Worm (Caenorhabditis elegans): ENCODE results near the gene ccm-2.

The ccm-2 gene

ce11 chrIV:1860965-1861364 lies 26.5 kb downstream of the ccm-2 start:
- no peak for TF ChIP-seq klf-2 (GFP tag; conservative IDR thresholded peaks at IDR 0.05)

- no peak for TF ChIP-seq ref-1 (GFP tag; conservative IDR thresholded peaks at IDR 0.05)
- TF ChIP-seq flt-1 (GFP tag; IDR thresholded peaks at IDR 0.05), result peak; percentile 14; the same call in 1 of the 2 replicates
These were observed 28.2 kb downstream of the ccm-2 start for ce11 chrIV:1862655-1863054.

- TF ChIP-seq ztf-23 (GFP tag; IDR thresholded peaks at IDR 0.05) (no peak), T22C8.4 (GFP tag; IDR thresholded peaks at IDR 0.05) (no peak), ztf-29 (GFP tag; IDR thresholded peaks at IDR 0.05) (no peak), tab-1 (GFP tag; IDR thresholded peaks at IDR 0.05) (no peak), flt-1 (GFP tag; IDR thresholded peaks at IDR 0.05) (no peak), med-1 (GFP tag; optimal IDR thresholded peaks at IDR 0.05; ENCODE audit: insufficient read depth) (no peak), cog-1 (tag; optimal IDR thresholded peaks at IDR 0.05) (no peak)
These were observed 32.4 kb downstream of the ccm-2 start for ce11 chrIV:1866863-1867262.

- TF ChIP-seq ztf-23 (GFP tag; IDR thresholded peaks at IDR 0.05) (no peak), klf-2 (GFP tag; conservative IDR thresholded peaks at IDR 0.05) (no peak), ztf-29 (GFP tag; IDR thresholded peaks at IDR 0.05) (no peak), tab-1 (GFP tag; IDR thresholded peaks at IDR 0.05) (no peak), T22C8.4 (GFP tag; IDR thresholded peaks at IDR 0.05) (no peak), cog-1 (tag; optimal IDR thresholded peaks at IDR 0.05) (no peak), flt-1 (GFP tag; IDR thresholded peaks at IDR 0.05) (no peak), med-1 (GFP tag; optimal IDR thresholded peaks at IDR 0.05; ENCODE audit: insufficient read depth) (no peak), ref-1 (GFP tag; conservative IDR thresholded peaks at IDR 0.05) (no peak)
These were observed 33.6 kb downstream of the ccm-2 start for ce11 chrIV:1867915-1868619.

ce11 chrIV:1868981-1869380 lies 34.6 kb downstream of the ccm-2 start:
- TF ChIP-seq ztf-23 (GFP tag; IDR thresholded peaks at IDR 0.05) (no peak), klf-2 (GFP tag; conservative IDR thresholded peaks at IDR 0.05) (no peak), T22C8.4 (GFP tag; IDR thresholded peaks at IDR 0.05) (no peak), ztf-29 (GFP tag; IDR thresholded peaks at IDR 0.05) (no peak), tab-1 (GFP tag; IDR thresholded peaks at IDR 0.05) (no peak), ref-1 (GFP tag; conservative IDR thresholded peaks at IDR 0.05) (no peak), med-1 (GFP tag; optimal IDR thresholded peaks at IDR 0.05; ENCODE audit: insufficient read depth) (no peak), flt-1 (GFP tag; IDR thresholded peaks at IDR 0.05) (no peak), cog-1 (tag; optimal IDR thresholded peaks at IDR 0.05) (no peak)

- TF ChIP-seq ztf-29 (GFP tag; IDR thresholded peaks at IDR 0.05), result no peak
- no peak for TF ChIP-seq flt-1 (GFP tag; IDR thresholded peaks at IDR 0.05)
- no peak for TF ChIP-seq ref-1 (GFP tag; conservative IDR thresholded peaks at IDR 0.05)
- TF ChIP-seq ztf-23 (GFP tag; IDR thresholded peaks at IDR 0.05), result no peak
- no peak for TF ChIP-seq T22C8.4 (GFP tag; IDR thresholded peaks at IDR 0.05)
- TF ChIP-seq klf-2 (GFP tag; conservative IDR thresholded peaks at IDR 0.05), result no peak
- no peak for TF ChIP-seq med-1 (GFP tag; optimal IDR thresholded peaks at IDR 0.05; ENCODE audit: insufficient read depth)
- no peak for TF ChIP-seq tab-1 (GFP tag; IDR thresholded peaks at IDR 0.05)
- TF ChIP-seq cog-1 (tag; optimal IDR thresholded peaks at IDR 0.05), result no peak
These were observed 37.6 kb downstream of the ccm-2 start for ce11 chrIV:1872052-1872451.

- TF ChIP-seq ztf-23 (GFP tag; IDR thresholded peaks at IDR 0.05), result no peak
- 0 out of 2 replicates have a peak, but pooled peaks have one; percentile 34 for TF ChIP-seq tab-1 (GFP tag; IDR thresholded peaks at IDR 0.05)
- no peak for TF ChIP-seq ref-1 (GFP tag; conservative IDR thresholded peaks at IDR 0.05)
These were observed 44.1 kb downstream of the ccm-2 start for ce11 chrIV:1878501-1878900.

ce11 chrIV:1891586-1891985 lies 57.2 kb downstream of the ccm-2 start:
- TF ChIP-seq med-1 (GFP tag; optimal IDR thresholded peaks at IDR 0.05; ENCODE audit: insufficient read depth) (no peak), klf-2 (GFP tag; conservative IDR thresholded peaks at IDR 0.05) (no peak), T22C8.4 (GFP tag; IDR thresholded peaks at IDR 0.05) (0 out of 2 replicates have a peak, but pooled peaks have one; percentile 35)

- no peak for TF ChIP-seq tab-1 (GFP tag; IDR thresholded peaks at IDR 0.05)
- TF ChIP-seq ztf-29 (GFP tag; IDR thresholded peaks at IDR 0.05), result no peak
- no peak for TF ChIP-seq ztf-23 (GFP tag; IDR thresholded peaks at IDR 0.05)
- TF ChIP-seq klf-2 (GFP tag; conservative IDR thresholded peaks at IDR 0.05), result no peak
- no peak for TF ChIP-seq flt-1 (GFP tag; IDR thresholded peaks at IDR 0.05)
- no peak for TF ChIP-seq ref-1 (GFP tag; conservative IDR thresholded peaks at IDR 0.05)
- no peak for TF ChIP-seq T22C8.4 (GFP tag; IDR thresholded peaks at IDR 0.05)
- TF ChIP-seq med-1 (GFP tag; optimal IDR thresholded peaks at IDR 0.05; ENCODE audit: insufficient read depth), result no peak
- no peak for TF ChIP-seq cog-1 (tag; optimal IDR thresholded peaks at IDR 0.05)
These were observed 58.2 kb downstream of the ccm-2 start for ce11 chrIV:1892638-1893037.

ce11 chrIV:1895024-1895423 lies 60.6 kb downstream of the ccm-2 start:
- TF ChIP-seq tab-1 (GFP tag; IDR thresholded peaks at IDR 0.05), result 0 out of 2 replicates have a peak, but pooled peaks have one; percentile 48
- no peak for TF ChIP-seq klf-2 (GFP tag; conservative IDR thresholded peaks at IDR 0.05)
- 0 out of 2 replicates have a peak, but pooled peaks have one; percentile 50 for TF ChIP-seq flt-1 (GFP tag; IDR thresholded peaks at IDR 0.05)
- TF ChIP-seq ztf-29 (GFP tag; IDR thresholded peaks at IDR 0.05), result peak; percentile 64

ce11 chrIV:1896145-1896544 lies 61.7 kb downstream of the ccm-2 start:
- TF ChIP-seq tab-1 (GFP tag; IDR thresholded peaks at IDR 0.05) (no peak), ztf-29 (GFP tag; IDR thresholded peaks at IDR 0.05) (0 out of 2 replicates have a peak, but pooled peaks have one; percentile 10), ref-1 (GFP tag; conservative IDR thresholded peaks at IDR 0.05) (0 out of 2 replicates have a peak, but pooled peaks have one; percentile 50)

Measured in whole organism, midembryonic.